Fruit fly (Drosophila melanogaster): Measurements from ENCODE around the gene CG13829.

The CG13829 gene

dm6 chr3R:23117683-23118470, 43.3 kb downstream of the CG13829 start, which contains the start of the genes Rassf and CenB1A:
TSS of gene Rassf (minus strand) at chr3R:23117931.
TSS of gene CenB1A (plus strand) at chr3R:23118400.
- no peak for TF ChIP-seq D1 (tag; optimal IDR thresholded peaks at IDR 0.05)
- TF ChIP-seq Ets98B (GFP tag; IDR thresholded peaks at IDR 0.05): no peak; the same call in 1 of the 2 replicates
- TF ChIP-seq rn (GFP tag; IDR thresholded peaks at IDR 0.05): no peak
- TF ChIP-seq CG8159 (tag; optimal IDR thresholded peaks at IDR 0.05): peak; percentile 1
- peak; percentile 23 for TF ChIP-seq CG15710 (tag; optimal IDR thresholded peaks at IDR 0.05)
- no peak for TF ChIP-seq Pif1B (GFP tag; optimal IDR thresholded peaks at IDR 0.05)
- peak; percentile 18; the same call in 1 of the 2 replicates for TF ChIP-seq CG32121 (GFP tag; IDR thresholded peaks at IDR 0.05)
- TF ChIP-seq fd96Ca (GFP tag; IDR thresholded peaks at IDR 0.05): peak; percentile 53; the same call in 1 of the 3 replicates
- peak; percentile 5 for TF ChIP-seq CG34367 (tag; optimal IDR thresholded peaks at IDR 0.05)
- TF ChIP-seq EcR (GFP tag; optimal IDR thresholded peaks at IDR 0.05): no peak
- TF ChIP-seq CG14655 (GFP tag; optimal IDR thresholded peaks at IDR 0.05): no peak
- TF ChIP-seq CG4496 (GFP tag; IDR thresholded peaks at IDR 0.05): peak; percentile 65; the same call in 2 of the 3 replicates
- no peak for TF ChIP-seq CG10348 (GFP tag; IDR thresholded peaks at IDR 0.05)

- TF ChIP-seq CG8159 (tag; optimal IDR thresholded peaks at IDR 0.05): peak; percentile 64
- peak; percentile 14 for TF ChIP-seq Pif1B (GFP tag; optimal IDR thresholded peaks at IDR 0.05)
- peak; percentile 53 for TF ChIP-seq CG14655 (GFP tag; optimal IDR thresholded peaks at IDR 0.05)
- peak; percentile 23 for TF ChIP-seq Pif1A (GFP tag; optimal IDR thresholded peaks at IDR 0.05)
- TF ChIP-seq CG9948 (tag; optimal IDR thresholded peaks at IDR 0.05): peak; percentile 40
- peak; percentile 29 for TF ChIP-seq CG17806 (tag; optimal IDR thresholded peaks at IDR 0.05)
- peak; percentile 45 for TF ChIP-seq CG8301 (tag; optimal IDR thresholded peaks at IDR 0.05)
- TF ChIP-seq CG32121 (GFP tag; IDR thresholded peaks at IDR 0.05): 0 out of 2 replicates have a peak, but pooled peaks have one; percentile 39
- peak; percentile 56 for TF ChIP-seq CG15710 (tag; optimal IDR thresholded peaks at IDR 0.05)
- no peak for TF ChIP-seq D1 (tag; optimal IDR thresholded peaks at IDR 0.05)
- no peak for TF ChIP-seq gl (tag; optimal IDR thresholded peaks at IDR 0.05)
- no peak for TF ChIP-seq rn (GFP tag; IDR thresholded peaks at IDR 0.05)
- no peak for TF ChIP-seq CG10348 (GFP tag; IDR thresholded peaks at IDR 0.05)
- no peak for TF ChIP-seq CG13204 (GFP tag; optimal IDR thresholded peaks at IDR 0.05)
- no peak for TF ChIP-seq CG12605 (GFP tag; IDR thresholded peaks at IDR 0.05)
- TF ChIP-seq Ets98B (GFP tag; IDR thresholded peaks at IDR 0.05): peak; percentile 63
- TF ChIP-seq EcR (GFP tag; optimal IDR thresholded peaks at IDR 0.05): no peak
- peak; percentile 60; the same call in 1 of the 3 replicates for TF ChIP-seq fd96Ca (GFP tag; IDR thresholded peaks at IDR 0.05)
- no peak for TF ChIP-seq Snoo (tag; optimal IDR thresholded peaks at IDR 0.05)
- TF ChIP-seq CG4496 (GFP tag; IDR thresholded peaks at IDR 0.05): peak; percentile 66; the same call in 2 of the 3 replicates
- peak; percentile 34 for TF ChIP-seq CG34367 (tag; optimal IDR thresholded peaks at IDR 0.05)
Observed at dm6 chr3R:23112680-23113362, 48.3 kb downstream of the CG13829 start, which contains the start of gene Cow. TSS of gene Cow (minus strand) at chr3R:23112730.

dm6 chr3R:23110724-23111123, 50.4 kb downstream of the CG13829 start:
- TF ChIP-seq fd96Ca (GFP tag; IDR thresholded peaks at IDR 0.05): no peak
- peak; percentile 15 for TF ChIP-seq CG8301 (tag; optimal IDR thresholded peaks at IDR 0.05)
- peak; percentile 13 for TF ChIP-seq CG14655 (GFP tag; optimal IDR thresholded peaks at IDR 0.05)

All from whole organism, pupa.